Worm (Caenorhabditis elegans): Measurements from ENCODE around the gene fan-1.

Gene fan-1

ce11 chrIV:6548609-6549008 lies at the start of gene fan-1:
Gene fan-1, plus strand, starts transcription at chrIV:6548686.
- TF ChIP-seq aly-2 (tag; optimal IDR thresholded peaks at IDR 0.05) (peak; percentile 14), pag-3 (tag; optimal IDR thresholded peaks at IDR 0.05; ENCODE audit: borderline replicate concordance, insufficient read depth) (no peak), blmp-1 (tag; optimal IDR thresholded peaks at IDR 0.05) (peak; percentile 42), mep-1 (tag; optimal IDR thresholded peaks at IDR 0.05) (peak; percentile 73), fos-1 (tag; optimal IDR thresholded peaks at IDR 0.05) (peak; percentile 49), rnt-1 (tag; optimal IDR thresholded peaks at IDR 0.05) (peak; percentile 71), lin-14 (GFP tag; optimal IDR thresholded peaks at IDR 0.05) (peak; percentile 62), C16A3.4 (tag; optimal IDR thresholded peaks at IDR 0.05) (peak; percentile 48), swsn-7 (tag; optimal IDR thresholded peaks at IDR 0.05) (peak; percentile 63), ceh-63 (GFP tag; optimal IDR thresholded peaks at IDR 0.05) (no peak), egl-13 (tag; optimal IDR thresholded peaks at IDR 0.05) (peak; percentile 26), unc-86 (tag; optimal IDR thresholded peaks at IDR 0.05) (peak; percentile 48), nhr-20 (tag; optimal IDR thresholded peaks at IDR 0.05) (peak; percentile 77), nhr-85 (tag) (peak; percentile 69), nhr-77 (tag; optimal IDR thresholded peaks at IDR 0.05) (peak; percentile 2), ceh-90 (tag; optimal IDR thresholded peaks at IDR 0.05) (no peak), dpl-1 (GFP tag; optimal IDR thresholded peaks at IDR 0.05) (peak; percentile 96 to 97 (median 96)), elt-3 (tag; optimal IDR thresholded peaks at IDR 0.05) (peak in 1 of 6 experiments; percentile 50), aha-1 (tag; optimal IDR thresholded peaks at IDR 0.05) (no peak), elt-2 (tag; optimal IDR thresholded peaks at IDR 0.05) (no peak), lsy-2 (tag; optimal IDR thresholded peaks at IDR 0.05) (peak; percentile 71 to 87), ceh-82 (tag; optimal IDR thresholded peaks at IDR 0.05) (peak; percentile 43 to 74 (median 49)), isw-1 (GFP tag; IDR thresholded peaks at IDR 0.05) (peak; percentile 55), nhr-47 (tag; optimal IDR thresholded peaks at IDR 0.05) (peak; percentile 74), snu-23 (GFP tag; optimal IDR thresholded peaks at IDR 0.05) (peak; percentile 74), sptf-1 (tag; optimal IDR thresholded peaks at IDR 0.05) (no peak), lin-13 (GFP tag; optimal IDR thresholded peaks at IDR 0.05) (peak; percentile 63), unc-30 (tag; optimal IDR thresholded peaks at IDR 0.05) (no peak), vab-15 (tag; optimal IDR thresholded peaks at IDR 0.05) (no peak), fkh-8 (tag; optimal IDR thresholded peaks at IDR 0.05) (peak; percentile 43), tbx-2 (tag; optimal IDR thresholded peaks at IDR 0.05) (peak; percentile 63), efl-1 (optimal IDR thresholded peaks at IDR 0.05) (peak; percentile 94 to 98), efl-1 (GFP tag; optimal IDR thresholded peaks at IDR 0.05 in 1 of 2) (peak; percentile 98 to 100), lin-15B (tag; optimal IDR thresholded peaks at IDR 0.05) (peak; percentile 55), irx-1 (tag; optimal IDR thresholded peaks at IDR 0.05) (peak; percentile 30), lir-3 (tag; optimal IDR thresholded peaks at IDR 0.05; ENCODE audit: poor library complexity) (no peak), F16B12.6 (tag; optimal IDR thresholded peaks at IDR 0.05) (peak; percentile 40), dsc-1 (tag; optimal IDR thresholded peaks at IDR 0.05) (peak; percentile 53), sox-4 (tag; optimal IDR thresholded peaks at IDR 0.05) (peak; percentile 52), skn-1 (tag; optimal IDR thresholded peaks at IDR 0.05) (peak; percentile 74), nhr-90 (tag; optimal IDR thresholded peaks at IDR 0.05; ENCODE audit: poor library complexity) (peak; percentile 31), nhr-19 (GFP tag; conservative IDR thresholded peaks at IDR 0.05) (peak; percentile 47), lin-39 (tag; optimal IDR thresholded peaks at IDR 0.05) (peak; percentile 0), nhr-71 (tag; optimal IDR thresholded peaks at IDR 0.05) (peak; percentile 83), hlh-4 (tag; optimal IDR thresholded peaks at IDR 0.05) (no peak), xbp-1 (tag; optimal IDR thresholded peaks at IDR 0.05) (peak; percentile 58), lin-35 (GFP tag; optimal IDR thresholded peaks at IDR 0.05) (peak; percentile 98 to 99), mdl-1 (tag; optimal IDR thresholded peaks at IDR 0.05) (peak in 1 of 2 experiments; percentile 39), snpc-4 (tag; optimal IDR thresholded peaks at IDR 0.05) (peak; percentile 6), zag-1 (tag; optimal IDR thresholded peaks at IDR 0.05) (no peak), unc-130 (tag; optimal IDR thresholded peaks at IDR 0.05) (peak; percentile 57)
